Fruit fly (Drosophila melanogaster) whole organism, embryonic: ENCODE measurements around the gene COX7B.

Experiments
- Ada2b ChIP-seq: fragments of 200-800 bp; sonication (Bioruptor generic); IDR thresholded peaks from 2 replicates; pipeline ENCODE4 v1.3.6; 2022; ENCODE audit warnings: missing biosample characterization, missing genetic modification characterization
- Awh ChIP-seq: fragments of 200-800 bp; sonication (Bioruptor generic); IDR thresholded peaks from 2 replicates; pipeline ENCODE4, ENCODE4 v1.3.6; 2022; ENCODE audit warnings: missing biosample characterization, missing genetic modification characterization
- BEAF-32 ChIP-seq: fragments of 200-800 bp; sonication (Bioruptor generic); optimal IDR thresholded peaks from 3 replicates; lab custom pipeline; 2017; ENCODE audit warnings: missing biosample characterization, missing genetic modification characterization, mild to moderate bottlenecking, moderate library complexity, missing genetic modification reagents
- Bdp1 ChIP-seq: fragments of 200-800 bp; sonication (Bioruptor generic); optimal IDR thresholded peaks from 3 replicates; lab custom pipeline; 2016; ENCODE audit warnings: missing biosample characterization, missing genetic modification characterization
- CG10321 ChIP-seq: fragments of 200-800 bp; sonication (Bioruptor generic); IDR thresholded peaks from 2 replicates; pipeline ENCODE4 v1.3.6; 2022; ENCODE audit warnings: missing biosample characterization, missing genetic modification characterization
- CG10431 ChIP-seq: fragments of 200-800 bp; sonication (Bioruptor generic); optimal IDR thresholded peaks from 3 replicates; lab custom pipeline; 2018; ENCODE audit warnings: missing biosample characterization, mild to moderate bottlenecking, missing genetic modification characterization
- CG11398 ChIP-seq: fragments of 200-800 bp; sonication (Bioruptor generic); optimal IDR thresholded peaks from 2 replicates; lab custom pipeline; 2016; ENCODE audit warnings: missing biosample characterization, missing genetic modification characterization
- CG11456 ChIP-seq: fragments of 200-800 bp; sonication (Bioruptor generic); IDR thresholded peaks from 3 replicates; pipeline ENCODE4 v1.3.6; 2022; ENCODE audit warnings: missing biosample characterization, missing genetic modification characterization
- CG12744 ChIP-seq: fragments of 200-800 bp; sonication (Bioruptor generic); optimal IDR thresholded peaks from 2 replicates; lab custom pipeline; 2016; ENCODE audit warnings: missing biosample characterization, missing genetic modification characterization
- CG14965 ChIP-seq: fragments of 200-800 bp; sonication (Bioruptor generic); optimal IDR thresholded peaks from 2 replicates; lab custom pipeline; 2016; ENCODE audit warnings: missing biosample characterization, missing genetic modification characterization, borderline replicate concordance
- CG15696 ChIP-seq: fragments of 200-800 bp; sonication (Bioruptor generic); optimal IDR thresholded peaks from 2 replicates; lab custom pipeline; 2019; ENCODE audit warnings: missing biosample characterization, mild to moderate bottlenecking, missing genetic modification characterization, moderate library complexity
- CG17612 ChIP-seq: fragments of 200-800 bp; sonication (Bioruptor generic); IDR thresholded peaks from 2 replicates; pipeline ENCODE4 v1.3.6; 2022; ENCODE audit warnings: missing biosample characterization, missing genetic modification characterization
- CG17802 ChIP-seq: fragments of 200-800 bp; sonication (Bioruptor generic); optimal IDR thresholded peaks from 2 replicates; lab custom pipeline; 2018; ENCODE audit warnings: missing biosample characterization, mild to moderate bottlenecking, missing genetic modification characterization, moderate library complexity
- CG3065 ChIP-seq: fragments of 200-800 bp; sonication (Bioruptor generic); optimal IDR thresholded peaks from 2 replicates; lab custom pipeline; 2016; ENCODE audit warnings: missing biosample characterization, missing genetic modification characterization
- CG31441 ChIP-seq: fragments of 200-800 bp; sonication (Bioruptor generic); IDR thresholded peaks from 2 replicates; pipeline ENCODE4 v1.3.6; 2022; ENCODE audit warnings: missing biosample characterization, missing genetic modification characterization
- CG42726 ChIP-seq: fragments of 200-800 bp; sonication (Bioruptor generic); IDR thresholded peaks from 2 replicates; pipeline ENCODE4 v1.3.6; 2022; ENCODE audit warnings: missing biosample characterization, missing genetic modification characterization; ENCODE audit not compliant: partially characterized antibody
- CG4707 ChIP-seq: fragments of 200-800 bp; sonication (Bioruptor generic); optimal IDR thresholded peaks from 2 replicates; lab custom pipeline; 2018; ENCODE audit warnings: missing biosample characterization, mild to moderate bottlenecking, missing genetic modification characterization, moderate library complexity
- CG7786 ChIP-seq: fragments of 200-800 bp; sonication (Bioruptor generic); optimal IDR thresholded peaks from 2 replicates; lab custom pipeline; 2016; ENCODE audit warnings: missing biosample characterization, missing genetic modification characterization
- CG7987 ChIP-seq: fragments of 200-800 bp; sonication (Bioruptor generic); optimal IDR thresholded peaks from 2 replicates; lab custom pipeline; 2018; ENCODE audit warnings: missing biosample characterization, mild to moderate bottlenecking, missing genetic modification characterization, moderate library complexity
- CG9437 ChIP-seq: fragments of 200-800 bp; sonication (Bioruptor generic); optimal IDR thresholded peaks from 2 replicates; lab custom pipeline; 2018; ENCODE audit warnings: missing biosample characterization, mild to moderate bottlenecking, missing genetic modification characterization
- CTCF ChIP-seq: fragments of 200-800 bp; sonication (Bioruptor generic); optimal IDR thresholded peaks from 2 replicates; lab custom pipeline; 2017; ENCODE audit warnings: missing biosample characterization, mild to moderate bottlenecking, missing genetic modification characterization, moderate library complexity
- Camta ChIP-seq: fragments of 200-800 bp; sonication (Bioruptor generic); optimal IDR thresholded peaks from 2 replicates; lab custom pipeline; 2016; ENCODE audit warnings: missing biosample characterization, missing genetic modification characterization
- Dp ChIP-seq: fragments of 200-800 bp; sonication (Bioruptor generic); optimal IDR thresholded peaks from 2 replicates; lab custom pipeline; 2018; ENCODE audit warnings: missing biosample characterization, mild to moderate bottlenecking, missing genetic modification characterization, moderate library complexity
- E2f2 ChIP-seq: fragments of 200-800 bp; sonication (Bioruptor generic); IDR thresholded peaks from 2 replicates; pipeline ENCODE4 v1.3.6; 2022; ENCODE audit warnings: missing biosample characterization, missing genetic modification characterization
- Fer1 ChIP-seq: fragments of 200-800 bp; sonication (Bioruptor generic); optimal IDR thresholded peaks from 2 replicates; lab custom pipeline; 2017; ENCODE audit warnings: missing biosample characterization, mild to moderate bottlenecking, missing genetic modification characterization
- HLH3B ChIP-seq: fragments of 200-800 bp; sonication (Bioruptor generic); IDR thresholded peaks from 2 replicates; pipeline ENCODE4 v1.3.6; 2022; ENCODE audit warnings: missing biosample characterization, missing genetic modification characterization
- Hr3 ChIP-seq: fragments of 200-800 bp; sonication (Bioruptor generic); optimal IDR thresholded peaks from 3 replicates; lab custom pipeline; 2016; ENCODE audit warnings: missing biosample characterization, missing genetic modification characterization
- Kr ChIP-seq: fragments of 200-800 bp; sonication (Bioruptor generic); optimal IDR thresholded peaks from 2 replicates; lab custom pipeline; 2017; ENCODE audit warnings: missing biosample characterization, mild to moderate bottlenecking, missing genetic modification characterization
- Max ChIP-seq: fragments of 200-800 bp; sonication (Bioruptor generic); optimal IDR thresholded peaks from 2 replicates; lab custom pipeline; 2016; ENCODE audit warnings: missing biosample characterization, mild to moderate bottlenecking, missing genetic modification characterization
- NfI ChIP-seq: fragments of 200-800 bp; sonication (Bioruptor generic); optimal IDR thresholded peaks from 3 replicates; lab custom pipeline; 2018; ENCODE audit warnings: missing biosample characterization, mild to moderate bottlenecking, missing genetic modification characterization, moderate library complexity
- Oaz ChIP-seq: fragments of 200-800 bp; sonication (Bioruptor generic); IDR thresholded peaks from 2 replicates; pipeline ENCODE4 v1.3.6; 2022; ENCODE audit warnings: missing biosample characterization, missing genetic modification characterization
- Sox102F ChIP-seq: fragments of 200-800 bp; sonication (Bioruptor generic); optimal IDR thresholded peaks from 2 replicates; lab custom pipeline; 2018; ENCODE audit warnings: missing biosample characterization, mild to moderate bottlenecking, missing genetic modification characterization, moderate library complexity
- bbx ChIP-seq: fragments of 200-800 bp; sonication (Bioruptor generic); IDR thresholded peaks from 2 replicates; pipeline ENCODE4 v1.3.6; 2022; ENCODE audit warnings: missing biosample characterization, missing genetic modification characterization; ENCODE audit not compliant: partially characterized antibody
- btn ChIP-seq: fragments of 200-800 bp; sonication (Bioruptor generic); optimal IDR thresholded peaks from 2 replicates; lab custom pipeline; 2016; ENCODE audit warnings: missing biosample characterization, missing genetic modification characterization
- corto ChIP-seq: fragments of 200-800 bp; sonication (Bioruptor generic); optimal IDR thresholded peaks from 2 replicates; lab custom pipeline; 2016; ENCODE audit warnings: missing biosample characterization, mild to moderate bottlenecking, missing genetic modification characterization, moderate library complexity
- dpn ChIP-seq, 2 experiments: fragments of 200-800 bp; sonication (Bioruptor generic); optimal IDR thresholded peaks; 3 replicates each; lab custom pipeline; 2016; ENCODE audit warnings: missing biosample characterization in 2 of 2, missing genetic modification characterization in 2 of 2
- ind ChIP-seq: fragments of 200-800 bp; sonication (Bioruptor generic); optimal IDR thresholded peaks from 3 replicates; lab custom pipeline; 2016; ENCODE audit warnings: missing biosample characterization, missing genetic modification characterization
- kah ChIP-seq: fragments of 200-800 bp; sonication (Bioruptor generic); optimal IDR thresholded peaks from 2 replicates; lab custom pipeline; 2018; ENCODE audit warnings: missing biosample characterization, mild to moderate bottlenecking, missing genetic modification characterization
- nerfin-1 ChIP-seq: fragments of 200-800 bp; sonication (Bioruptor generic); optimal IDR thresholded peaks from 3 replicates; lab custom pipeline; 2019; ENCODE audit warnings: missing biosample characterization, mild to moderate bottlenecking, missing genetic modification characterization, moderate library complexity
- nmo ChIP-seq: fragments of 200-800 bp; sonication (Bioruptor generic); optimal IDR thresholded peaks from 2 replicates; lab custom pipeline; 2018; ENCODE audit warnings: missing biosample characterization, mild to moderate bottlenecking, missing genetic modification characterization, moderate library complexity
- phol ChIP-seq: fragments of 200-800 bp; sonication (Bioruptor generic); optimal IDR thresholded peaks from 3 replicates; lab custom pipeline; 2018; ENCODE audit warnings: missing biosample characterization, mild to moderate bottlenecking, missing genetic modification characterization, moderate library complexity
- pum ChIP-seq: fragments of 200-800 bp; sonication (Bioruptor generic); optimal IDR thresholded peaks from 2 replicates; lab custom pipeline; 2016; ENCODE audit warnings: missing biosample characterization, missing genetic modification characterization
- repo ChIP-seq: fragments of 200-800 bp; sonication (Bioruptor generic); optimal IDR thresholded peaks from 2 replicates; lab custom pipeline; 2016; ENCODE audit warnings: missing biosample characterization, missing genetic modification characterization
- ro ChIP-seq: fragments of 200-800 bp; sonication (Bioruptor generic); IDR thresholded peaks from 2 replicates; pipeline ENCODE4 v1.3.6; 2022; ENCODE audit warnings: missing biosample characterization, missing genetic modification characterization
- sim ChIP-seq: fragments of 200-800 bp; sonication (Bioruptor generic); IDR thresholded peaks from 2 replicates; pipeline ENCODE4 v1.3.6; 2022; ENCODE audit warnings: missing biosample characterization, missing genetic modification characterization
- sima ChIP-seq: fragments of 200-800 bp; sonication (Bioruptor generic); optimal IDR thresholded peaks from 2 replicates; lab custom pipeline; 2016; ENCODE audit warnings: missing biosample characterization, missing genetic modification characterization
- trem ChIP-seq: fragments of 200-800 bp; optimal IDR thresholded peaks from 3 replicates; lab custom pipeline; 2019; ENCODE audit warnings: missing biosample characterization, mild to moderate bottlenecking, missing genetic modification characterization, moderate library complexity
- trh ChIP-seq: fragments of 200-800 bp; sonication (Bioruptor generic); optimal IDR thresholded peaks from 2 replicates; lab custom pipeline; 2016; ENCODE audit warnings: missing biosample characterization, missing genetic modification characterization
- vnd ChIP-seq: fragments of 200-800 bp; sonication (Bioruptor generic); IDR thresholded peaks from 3 replicates; pipeline ENCODE4 v1.3.6; 2022; ENCODE audit warnings: missing biosample characterization, missing genetic modification characterization; ENCODE audit not compliant: partially characterized antibody
- z ChIP-seq: fragments of 200-800 bp; sonication (Bioruptor generic); IDR thresholded peaks from 3 replicates; pipeline ENCODE4 v1.3.6; 2022; ENCODE audit warnings: missing biosample characterization, missing genetic modification characterization
- zf30C ChIP-seq: fragments of 200-800 bp; sonication (Bioruptor generic); optimal IDR thresholded peaks from 3 replicates; lab custom pipeline; 2018; ENCODE audit warnings: missing biosample characterization, mild to moderate bottlenecking, missing genetic modification characterization

Gene COX7B

DNA sequence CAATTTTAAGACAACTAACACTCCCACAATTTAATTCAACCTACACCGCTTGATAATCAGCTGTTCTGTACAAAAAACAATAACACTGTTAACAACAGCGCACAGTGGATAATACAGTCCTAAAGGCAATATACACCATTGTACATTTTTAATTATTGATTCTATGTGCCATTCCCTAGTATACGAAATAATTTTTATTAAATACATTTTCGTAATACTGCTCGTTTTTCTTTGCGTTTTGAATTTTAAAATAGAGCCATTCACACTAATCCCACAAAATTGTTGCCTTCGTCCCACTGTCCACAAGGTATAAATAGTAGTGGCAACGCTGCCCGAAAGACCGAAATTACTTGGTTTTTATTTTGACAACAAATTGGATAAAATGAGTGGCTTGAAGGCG, 8.3 kb downstream of the COX7B start, which contains the start of the genes Coq4 and CG32176 (continued):
- peak; percentile 99 for TF ChIP-seq pum (GFP tag; lab: Kevin White, UChicago)
- peak; percentile 99 for TF ChIP-seq dpn (GFP tag; optimal IDR thresholded peaks at IDR 0.05; lab: Kevin White, UChicago)
- TF ChIP-seq Dp (GFP tag; lab: Kevin White, UChicago) = peak; percentile 34
- TF ChIP-seq CG3065 = peak; percentile 96
- peak; percentile 40 for TF ChIP-seq BEAF-32 (GFP tag; lab: Kevin White, UChicago)
- peak; percentile 98 for TF ChIP-seq Camta
- peak; percentile 92 for TF ChIP-seq sima (GFP tag; lab: Kevin White, UChicago)
- TF ChIP-seq CTCF (GFP tag; lab: Kevin White, UChicago) = peak; percentile 61
- peak; percentile 98 for TF ChIP-seq Ada2b (GFP tag; lab: Robert Waterston, UW)
- peak; percentile 71 for TF ChIP-seq CG42726 (GFP tag; lab: Robert Waterston, UW)
- TF ChIP-seq sim (GFP tag; lab: Robert Waterston, UW) = peak; percentile 92
- peak; percentile 94 for TF ChIP-seq Bdp1 (GFP tag; lab: Kevin White, UChicago)
- TF ChIP-seq CG4707 (GFP tag; lab: Kevin White, UChicago) = peak; percentile 100
- peak; percentile 63; the same call in 2 of the 3 replicates for TF ChIP-seq vnd (GFP tag; lab: Robert Waterston, UW)
- peak; percentile 95 for TF ChIP-seq CG31441 (GFP tag; lab: Robert Waterston, UW)
- peak; percentile 92 for TF ChIP-seq CG10431
- peak; percentile 71 for TF ChIP-seq CG14965 (GFP tag; lab: Kevin White, UChicago)
- TF ChIP-seq E2f2 (GFP tag; lab: Robert Waterston, UW) = peak; percentile 81
- TF ChIP-seq z (GFP tag; lab: Robert Waterston, UW) = peak; percentile 70; the same call in 2 of the 3 replicates
- TF ChIP-seq CG15696 = peak; percentile 98
- TF ChIP-seq Oaz (GFP tag; lab: Robert Waterston, UW) = peak; percentile 97
- peak; percentile 90 for TF ChIP-seq corto
- TF ChIP-seq nerfin-1 (tag; lab: Kevin White, UChicago) = peak; percentile 94
- peak; percentile 95 for TF ChIP-seq CG11398 (GFP tag; lab: Kevin White, UChicago)
- TF ChIP-seq CG7987 (GFP tag; lab: Kevin White, UChicago) = peak; percentile 95
- peak; percentile 91 for TF ChIP-seq CG17802 (tag; lab: Kevin White, UChicago)
- TF ChIP-seq trh = peak; percentile 98
- peak; percentile 94 for TF ChIP-seq btn (GFP tag; lab: Kevin White, UChicago)
- peak; percentile 88 for TF ChIP-seq CG9437 (GFP tag; lab: Kevin White, UChicago)
- peak; percentile 78 for TF ChIP-seq CG10321 (GFP tag; lab: Robert Waterston, UW)
- TF ChIP-seq nmo (GFP tag; lab: Kevin White, UChicago) = peak; percentile 98
- peak; percentile 99 for TF ChIP-seq Sox102F (GFP tag; lab: Kevin White, UChicago)
- peak; percentile 96 for TF ChIP-seq repo (GFP tag; lab: Kevin White, UChicago)
- TF ChIP-seq NfI = peak; percentile 98
- peak; percentile 97 for TF ChIP-seq HLH3B (GFP tag; lab: Robert Waterston, UW)
- peak; percentile 68; the same call in 1 of the 2 replicates for TF ChIP-seq bbx (GFP tag; lab: Robert Waterston, UW)
- TF ChIP-seq phol (tag; lab: Kevin White, UChicago) = peak; percentile 97
- TF ChIP-seq CG17612 = peak; percentile 94
- peak; percentile 99 for TF ChIP-seq Hr3 (GFP tag; lab: Kevin White, UChicago)
- peak; percentile 95 for TF ChIP-seq ro (GFP tag; lab: Robert Waterston, UW)
- peak; percentile 98 for TF ChIP-seq CG11456
- TF ChIP-seq Kr (GFP tag; lab: Kevin White, UChicago) = no peak
- TF ChIP-seq CG7786 (GFP tag; lab: Kevin White, UChicago) = peak; percentile 98
- peak; percentile 98 for TF ChIP-seq Max
- TF ChIP-seq Fer1 = peak; percentile 97
- TF ChIP-seq CG12744 (GFP tag; lab: Kevin White, UChicago) = peak; percentile 98
- TF ChIP-seq zf30C = peak; percentile 16
- peak; percentile 99 for TF ChIP-seq ind (GFP tag; lab: Kevin White, UChicago)
- peak; percentile 90 for TF ChIP-seq kah (GFP tag; lab: Kevin White, UChicago)
- TF ChIP-seq trem (tag; lab: Kevin White, UChicago) = peak; percentile 94
- TF ChIP-seq Awh (GFP tag; lab: Robert Waterston, UW) = peak; percentile 98
